Worm (Caenorhabditis elegans): ENCODE results near the gene csa-1.

The csa-1 gene

DNA sequence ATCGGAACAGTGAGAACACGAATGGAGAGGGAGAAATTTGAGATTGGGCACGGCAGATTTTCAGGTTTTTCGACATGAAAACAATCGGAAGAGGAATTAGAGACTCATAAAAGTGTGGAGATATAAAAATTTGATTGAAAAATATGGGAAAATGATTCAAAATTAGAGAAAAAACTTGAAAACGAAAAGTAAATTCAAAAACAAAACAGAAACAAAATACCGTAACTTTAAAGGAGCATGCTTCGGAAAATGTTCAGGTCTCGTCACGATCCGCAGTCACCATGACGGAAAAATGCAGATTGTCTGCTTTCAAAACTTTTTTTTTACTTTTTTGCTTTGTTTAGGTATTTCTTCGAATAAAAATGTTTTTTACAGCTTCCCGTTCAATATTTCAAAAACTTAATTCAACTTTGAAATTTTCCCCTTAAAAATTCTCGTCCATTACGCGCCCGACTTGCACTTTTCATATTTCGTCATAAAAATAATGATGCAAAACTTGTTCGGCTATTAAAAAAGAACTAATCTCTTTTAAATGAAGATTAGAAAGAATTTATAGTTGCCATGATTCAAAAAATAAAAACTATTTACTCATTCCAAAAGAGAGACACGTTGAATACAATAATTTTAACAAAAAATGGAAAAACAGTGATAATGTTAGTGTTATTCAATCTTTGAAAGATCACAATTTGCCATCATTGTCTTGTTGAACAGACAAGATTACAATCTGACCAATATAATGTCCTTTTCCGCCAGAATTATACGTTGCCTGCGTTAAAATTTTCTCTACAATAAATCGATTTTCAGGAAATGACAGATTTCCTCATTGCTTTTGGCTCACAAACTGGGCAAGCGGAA lies 34.1 kb downstream of the csa-1 start, which contains the start of gene mtrr-1:
mtrr-1 (plus strand) TSS at position 805 of the 855 bp plus-strand sequence.
- no peak for TF ChIP-seq nhr-76 (tag; optimal IDR thresholded peaks at IDR 0.05)
- TF ChIP-seq unc-30 (tag; optimal IDR thresholded peaks at IDR 0.05): no peak
- no peak for TF ChIP-seq lin-39 (tag; optimal IDR thresholded peaks at IDR 0.05)
- no peak for TF ChIP-seq ztf-11 (tag; optimal IDR thresholded peaks at IDR 0.05)
- TF ChIP-seq lin-35 (GFP tag; optimal IDR thresholded peaks at IDR 0.05): peak; percentile 2 to 16
- no peak for TF ChIP-seq snpc-4 (tag; optimal IDR thresholded peaks at IDR 0.05)
- no peak for TF ChIP-seq pag-3 (tag; optimal IDR thresholded peaks at IDR 0.05; ENCODE audit: borderline replicate concordance, insufficient read depth)
- TF ChIP-seq C34B4.2 (tag; optimal IDR thresholded peaks at IDR 0.05): no peak
- TF ChIP-seq grh-1 (GFP tag; IDR thresholded peaks at IDR 0.05): peak; percentile 27; the same call in 1 of the 2 replicates
- no peak for TF ChIP-seq ceh-82 (tag; optimal IDR thresholded peaks at IDR 0.05)
- TF ChIP-seq sox-4 (tag; optimal IDR thresholded peaks at IDR 0.05): no peak
- TF ChIP-seq fkh-8 (tag; optimal IDR thresholded peaks at IDR 0.05): no peak
- peak in 2 of 3 experiments; percentile 11 to 46 for TF ChIP-seq dpl-1 (GFP tag; optimal IDR thresholded peaks at IDR 0.05)
- TF ChIP-seq mab-9 (GFP tag; IDR thresholded peaks at IDR 0.05): no peak
- TF ChIP-seq lsy-2 (tag; optimal IDR thresholded peaks at IDR 0.05): peak; percentile 43 to 76
- no peak for TF ChIP-seq Y116A8C.19 (tag; optimal IDR thresholded peaks at IDR 0.05; ENCODE audit: borderline replicate concordance)
- no peak for TF ChIP-seq zip-4 (GFP tag; optimal IDR thresholded peaks at IDR 0.05)
- peak; percentile 55 for TF ChIP-seq nhr-71 (tag; optimal IDR thresholded peaks at IDR 0.05)
- no peak for TF ChIP-seq ceh-90 (tag; optimal IDR thresholded peaks at IDR 0.05)
- no peak for TF ChIP-seq sptf-1 (tag; optimal IDR thresholded peaks at IDR 0.05)
- no peak for TF ChIP-seq nhr-84 (tag; optimal IDR thresholded peaks at IDR 0.05)
- no peak for TF ChIP-seq unc-62 (GFP tag; optimal IDR thresholded peaks at IDR 0.05)
- no peak for TF ChIP-seq irx-1 (tag; optimal IDR thresholded peaks at IDR 0.05)
- no peak for TF ChIP-seq ceh-63 (GFP tag; optimal IDR thresholded peaks at IDR 0.05)
- TF ChIP-seq dsc-1 (tag; optimal IDR thresholded peaks at IDR 0.05): peak; percentile 28
- TF ChIP-seq nhr-12 (tag; optimal IDR thresholded peaks at IDR 0.05): no peak
- TF ChIP-seq C04F5.9 (tag; optimal IDR thresholded peaks at IDR 0.05): no peak
- TF ChIP-seq unc-98 (GFP tag; IDR thresholded peaks at IDR 0.05): no peak
- TF ChIP-seq nhr-77 (tag; optimal IDR thresholded peaks at IDR 0.05): no peak
- TF ChIP-seq jun-1 (tag; optimal IDR thresholded peaks at IDR 0.05): no peak
- TF ChIP-seq elt-3 (tag; optimal IDR thresholded peaks at IDR 0.05): no peak
- TF ChIP-seq efl-1 (optimal IDR thresholded peaks at IDR 0.05): peak; percentile 38 to 41
- peak in 1 of 2 experiments; percentile 37 for TF ChIP-seq efl-1 (GFP tag; optimal IDR thresholded peaks at IDR 0.05 in 1 of 2)
- TF ChIP-seq pax-3 (tag; optimal IDR thresholded peaks at IDR 0.05): no peak
- no peak for TF ChIP-seq lin-15B (tag; optimal IDR thresholded peaks at IDR 0.05)
- TF ChIP-seq ceh-88 (GFP tag; IDR thresholded peaks at IDR 0.05): no peak
- TF ChIP-seq mef-2 (tag; optimal IDR thresholded peaks at IDR 0.05): no peak
- no peak for TF ChIP-seq unc-130 (tag; optimal IDR thresholded peaks at IDR 0.05)
- TF ChIP-seq sup-37 (GFP tag; optimal IDR thresholded peaks at IDR 0.05): no peak
- TF ChIP-seq ces-1 (GFP tag; optimal IDR thresholded peaks at IDR 0.05): no peak
- no peak for TF ChIP-seq pqm-1 (tag; optimal IDR thresholded peaks at IDR 0.05)
- TF ChIP-seq aly-2 (tag; optimal IDR thresholded peaks at IDR 0.05): peak; percentile 18
- TF ChIP-seq unc-86 (tag; optimal IDR thresholded peaks at IDR 0.05): no peak
- peak; percentile 15 for TF ChIP-seq fkh-10 (GFP tag; optimal IDR thresholded peaks at IDR 0.05)
- no peak for TF ChIP-seq lir-3 (tag; optimal IDR thresholded peaks at IDR 0.05; ENCODE audit: poor library complexity)
- TF ChIP-seq ztf-4 (tag; optimal IDR thresholded peaks at IDR 0.05): peak; percentile 5
- TF ChIP-seq hlh-17 (GFP tag; optimal IDR thresholded peaks at IDR 0.05; ENCODE audit: borderline replicate concordance): peak; percentile 25
- TF ChIP-seq nhr-90 (tag; optimal IDR thresholded peaks at IDR 0.05; ENCODE audit: poor library complexity): no peak
- TF ChIP-seq nhr-47 (tag; optimal IDR thresholded peaks at IDR 0.05): no peak
- TF ChIP-seq nhr-85 (tag): peak; percentile 67
- no peak for TF ChIP-seq blmp-1 (tag; optimal IDR thresholded peaks at IDR 0.05)

All from whole organism, L1 larva.